Worm (Caenorhabditis elegans) whole organism, L3 larva: Measurements from ENCODE around the gene F49H6.5.

Experiments used
- R02D3.7 ChIP-seq: fragments of 150-350 bp; optimal IDR thresholded peaks from 2 replicates; lab custom pipeline; 2014; ENCODE audit warnings: missing biosample characterization, missing genetic modification characterization
- aly-2 ChIP-seq: fragments of 150-350 bp; optimal IDR thresholded peaks from 2 replicates; lab custom pipeline; 2014; ENCODE audit warnings: missing biosample characterization, missing genetic modification characterization
- ceh-16 ChIP-seq: sonication (generic microtip); optimal IDR thresholded peaks from 2 replicates; lab custom pipeline; 2017; ENCODE audit warnings: missing biosample characterization, missing genetic modification characterization
- ceh-28 ChIP-seq: fragments of 150-350 bp; optimal IDR thresholded peaks from 2 replicates; lab custom pipeline; 2014; ENCODE audit warnings: missing biosample characterization, missing genetic modification reagents, missing genetic modification characterization
- ceh-82 ChIP-seq: fragments of 150-350 bp; optimal IDR thresholded peaks from 2 replicates; lab custom pipeline; 2014; ENCODE audit warnings: missing biosample characterization, missing genetic modification characterization
- egl-27 ChIP-seq: sonication (generic microtip); optimal IDR thresholded peaks from 4 replicates; lab custom pipeline; 2017; ENCODE audit warnings: missing biosample characterization, missing genetic modification reagents, missing genetic modification characterization
- elt-1 ChIP-seq: fragments of 150-350 bp; optimal IDR thresholded peaks from 2 replicates; lab custom pipeline; 2014; ENCODE audit warnings: missing biosample characterization, missing genetic modification characterization
- elt-2 ChIP-seq: sonication (generic microtip); optimal IDR thresholded peaks from 2 replicates; lab custom pipeline; 2016; ENCODE audit warnings: missing genetic modification reagents, mild to moderate bottlenecking, missing genetic modification characterization, missing compliant biosample characterization
- elt-3 ChIP-seq, 3 experiments: fragments of 150-350 bp in 1 of 3; sonication (generic microtip) in 2 of 3; optimal IDR thresholded peaks; 2 replicates in 2 of 3; 4 replicates in 1 of 3; lab custom pipeline; 2014 to 2017; ENCODE audit warnings: missing biosample characterization in 3 of 3, missing genetic modification characterization in 3 of 3
- eor-1 ChIP-seq, 2 experiments: fragments of 150-350 bp; optimal IDR thresholded peaks; 2 replicates each; lab custom pipeline; 2014 to 2018; ENCODE audit warnings: missing biosample characterization in 2 of 2, missing genetic modification characterization in 2 of 2
- fkh-10 ChIP-seq: sonication (generic microtip); optimal IDR thresholded peaks from 2 replicates; lab custom pipeline; 2017; ENCODE audit warnings: missing biosample characterization, missing genetic modification reagents, missing genetic modification characterization
- fkh-2 ChIP-seq: fragments of 150-350 bp; optimal IDR thresholded peaks from 2 replicates; lab custom pipeline; 2014; ENCODE audit warnings: missing biosample characterization, missing genetic modification reagents, missing genetic modification characterization
- jun-1 ChIP-seq: fragments of 150-350 bp; optimal IDR thresholded peaks from 2 replicates; lab custom pipeline; 2014; ENCODE audit warnings: missing biosample characterization, missing genetic modification reagents, missing genetic modification characterization
- lin-39 ChIP-seq: fragments of 150-350 bp; optimal IDR thresholded peaks from 2 replicates; lab custom pipeline; 2018; ENCODE audit warnings: missing biosample characterization, missing genetic modification reagents, missing genetic modification characterization
- mml-1 ChIP-seq: fragments of 150-350 bp; sonication (generic microtip); optimal IDR thresholded peaks from 3 replicates; lab custom pipeline; 2014; ENCODE audit warnings: missing biosample characterization, missing genetic modification characterization
- nfya-1 ChIP-seq: sonication (generic microtip); optimal IDR thresholded peaks from 2 replicates; lab custom pipeline; 2017; ENCODE audit warnings: missing genetic modification characterization, mild to moderate bottlenecking, missing compliant biosample characterization, antibody characterized with exemption, moderate library complexity; ENCODE audit not compliant: insufficient read depth
- nhr-11 ChIP-seq: fragments of 150-350 bp; optimal IDR thresholded peaks from 2 replicates; lab custom pipeline; 2014; ENCODE audit warnings: missing biosample characterization, missing genetic modification characterization
- nhr-12 ChIP-seq: fragments of 150-350 bp; optimal IDR thresholded peaks from 2 replicates; lab custom pipeline; 2014; ENCODE audit warnings: missing biosample characterization, missing genetic modification characterization
- nhr-23 ChIP-seq: fragments of 150-350 bp; optimal IDR thresholded peaks from 2 replicates; lab custom pipeline; 2014; ENCODE audit warnings: missing biosample characterization, missing genetic modification reagents, missing genetic modification characterization
- nhr-237 ChIP-seq: fragments of 150-350 bp; optimal IDR thresholded peaks from 2 replicates; lab custom pipeline; 2014; ENCODE audit warnings: missing biosample characterization, missing genetic modification characterization
- nhr-25 ChIP-seq: sonication (generic microtip); optimal IDR thresholded peaks from 2 replicates; lab custom pipeline; 2017; ENCODE audit warnings: missing biosample characterization, missing genetic modification characterization
- nhr-28 ChIP-seq: fragments of 150-350 bp; optimal IDR thresholded peaks from 2 replicates; lab custom pipeline; 2014; ENCODE audit warnings: missing biosample characterization, missing genetic modification characterization
- nhr-43 ChIP-seq: sonication (generic microtip); optimal IDR thresholded peaks from 2 replicates; lab custom pipeline; 2016; ENCODE audit warnings: mild to moderate bottlenecking, missing genetic modification characterization, missing compliant biosample characterization; ENCODE audit not compliant: poor library complexity, severe bottlenecking
- nhr-67 ChIP-seq: fragments of 150-350 bp; optimal IDR thresholded peaks from 2 replicates; lab custom pipeline; 2014; ENCODE audit warnings: missing biosample characterization, missing genetic modification characterization
- nhr-76 ChIP-seq: fragments of 150-350 bp; sonication (generic microtip); optimal IDR thresholded peaks from 5 replicates; lab custom pipeline; 2014; ENCODE audit warnings: missing biosample characterization, missing genetic modification characterization
- nhr-77 ChIP-seq: fragments of 150-350 bp; optimal IDR thresholded peaks from 2 replicates; lab custom pipeline; 2014; ENCODE audit warnings: missing biosample characterization, missing genetic modification characterization
- pqm-1 ChIP-seq: fragments of 150-350 bp; optimal IDR thresholded peaks from 2 replicates; lab custom pipeline; 2017; ENCODE audit warnings: missing biosample characterization, missing genetic modification characterization, inconsistent platforms
- skn-1 ChIP-seq: fragments of 150-350 bp; optimal IDR thresholded peaks from 2 replicates; lab custom pipeline; 2014; ENCODE audit warnings: missing biosample characterization, missing genetic modification characterization
- snpc-4 ChIP-seq: fragments of 150-350 bp; optimal IDR thresholded peaks from 2 replicates; lab custom pipeline; 2014; ENCODE audit warnings: missing biosample characterization, missing genetic modification characterization
- unc-62 ChIP-seq: fragments of 150-350 bp; sonication (generic microtip); optimal IDR thresholded peaks from 4 replicates; lab custom pipeline; 2014; ENCODE audit warnings: missing biosample characterization, missing genetic modification reagents, missing genetic modification characterization
- ztf-11 ChIP-seq: fragments of 150-350 bp; optimal IDR thresholded peaks from 2 replicates; lab custom pipeline; 2014; ENCODE audit warnings: missing biosample characterization, missing genetic modification characterization
- ztf-4 ChIP-seq: fragments of 150-350 bp; optimal IDR thresholded peaks from 2 replicates; lab custom pipeline; 2014; ENCODE audit warnings: missing biosample characterization, missing genetic modification characterization

F49H6.5 gene

ce11 chrV:17022613-17023322 lies at the start of gene F49H6.5, which contains the start of gene F49H6.8:
Gene F49H6.5 (plus strand): TSS chrV:17023241.
Gene F49H6.8 (minus strand): TSS chrV:17022663.
- TF ChIP-seq ceh-16 (no peak), elt-2 (peak; percentile 70), ztf-4 (no peak), jun-1 (tag; lab: Kevin White, UChicago) (peak; percentile 21)

- TF ChIP-seq nhr-43 (no peak), nhr-25 (tag; lab: Kevin White, UChicago) (no peak), nhr-237 (tag; lab: Kevin White, UChicago) (no peak), ceh-82 (tag; lab: Kevin White, UChicago) (no peak), jun-1 (tag; lab: Kevin White, UChicago) (no peak), pqm-1 (tag; lab: Kevin White, UChicago) (no peak), aly-2 (tag; lab: Kevin White, UChicago) (no peak), skn-1 (tag; lab: Kevin White, UChicago) (no peak)
Observed at ce11 chrV:16973338-16973737, 49.7 kb upstream of the F49H6.5 start.

ce11 chrV:16974919-16975318 lies 48.1 kb upstream of the F49H6.5 start, which contains the start of gene srx-54:
Gene srx-54 (plus strand): TSS chrV:16975219.
- no peak for TF ChIP-seq nhr-237 (tag; lab: Kevin White, UChicago)
- no peak for TF ChIP-seq ceh-28
- no peak for TF ChIP-seq nhr-11 (tag; lab: Kevin White, UChicago)
- no peak for TF ChIP-seq ztf-11 (tag; lab: Kevin White, UChicago)
- no peak for TF ChIP-seq nhr-76 (tag; lab: Kevin White, UChicago)
- no peak for TF ChIP-seq pqm-1 (tag; lab: Kevin White, UChicago)
- no peak for TF ChIP-seq nhr-43
- TF ChIP-seq egl-27 (tag; lab: Kevin White, UChicago) = no peak
- no peak for TF ChIP-seq nhr-25 (tag; lab: Kevin White, UChicago)
- no peak for TF ChIP-seq nhr-28 (tag; lab: Kevin White, UChicago)
- TF ChIP-seq snpc-4 (tag; lab: Kevin White, UChicago) = no peak
- TF ChIP-seq nhr-67 = no peak
- no peak for TF ChIP-seq nfya-1 (tag; lab: Kevin White, UChicago)
- no peak for TF ChIP-seq nhr-77 (tag; lab: Kevin White, UChicago)
- no peak for TF ChIP-seq elt-1 (tag; lab: Kevin White, UChicago)

ce11 chrV:16980368-16980767 lies 42.7 kb upstream of the F49H6.5 start, which contains the start of gene srz-54:
Gene srz-54 (plus strand): TSS chrV:16980668.
- TF ChIP-seq nhr-237 (tag; lab: Kevin White, UChicago) (no peak), unc-62 (GFP tag; lab: Kevin White, UChicago) (no peak), ceh-82 (tag; lab: Kevin White, UChicago) (no peak), fkh-10 (GFP tag; lab: Kevin White, UChicago) (no peak), nhr-23 (tag; lab: Kevin White, UChicago) (no peak), ztf-11 (tag; lab: Kevin White, UChicago) (no peak), elt-1 (tag; lab: Kevin White, UChicago) (no peak), mml-1 (no peak), eor-1 (tag; optimal IDR thresholded peaks at IDR 0.05; lab: Kevin White, UChicago) (no peak), elt-3 (tag; optimal IDR thresholded peaks at IDR 0.05; lab: Kevin White, UChicago) (no peak), nhr-12 (tag; lab: Kevin White, UChicago) (no peak), aly-2 (tag; lab: Kevin White, UChicago) (no peak), fkh-2 (no peak), lin-39 (tag; lab: Kevin White, UChicago) (no peak)

ce11 chrV:16987035-16987434 lies 36.0 kb upstream of the F49H6.5 start, which contains the start of gene Y102A5C.40:
Gene Y102A5C.40 (minus strand): TSS chrV:16987135.
- TF ChIP-seq mml-1 = no peak
- no peak for TF ChIP-seq snpc-4 (tag; lab: Kevin White, UChicago)
- TF ChIP-seq jun-1 (tag; lab: Kevin White, UChicago) = no peak
- TF ChIP-seq elt-2 = no peak
- TF ChIP-seq pqm-1 (tag; lab: Kevin White, UChicago) = no peak
- TF ChIP-seq nhr-76 (tag; lab: Kevin White, UChicago) = no peak
- TF ChIP-seq skn-1 (tag; lab: Kevin White, UChicago) = no peak
- TF ChIP-seq nfya-1 (tag; lab: Kevin White, UChicago) = no peak
- no peak for TF ChIP-seq lin-39 (tag; lab: Kevin White, UChicago)
- TF ChIP-seq fkh-2 = no peak
- TF ChIP-seq R02D3.7 (tag; lab: Kevin White, UChicago) = no peak
